Worm (Caenorhabditis elegans) whole organism, early embryonic: ENCODE measurements around the gene arrd-23.

Experiments used
- B0310.2 ChIP-seq: sonication (generic microtip); optimal IDR thresholded peaks from 2 replicates; lab custom pipeline; 2016; ENCODE audit warnings: mild to moderate bottlenecking, missing genetic modification characterization, missing compliant biosample characterization
- F13C5.2 ChIP-seq: sonication (generic microtip); optimal IDR thresholded peaks from 2 replicates; lab custom pipeline; 2017; ENCODE audit warnings: mild to moderate bottlenecking, missing genetic modification characterization, inconsistent platforms, missing compliant biosample characterization
- aly-1 ChIP-seq: sonication (generic microtip); optimal IDR thresholded peaks from 2 replicates; lab custom pipeline; 2016; ENCODE audit warnings: missing genetic modification characterization, missing compliant biosample characterization
- ama-1 ChIP-seq: fragments of 150-350 bp; optimal IDR thresholded peaks from 2 replicates; lab custom pipeline; 2014
- ceh-13 ChIP-seq: fragments of 200-800 bp; sonication (Bioruptor generic); optimal IDR thresholded peaks from 2 replicates; lab custom pipeline; 2018; ENCODE audit warnings: mild to moderate bottlenecking, missing genetic modification characterization, missing compliant biosample characterization
- ceh-36 ChIP-seq: sonication (generic microtip); optimal IDR thresholded peaks from 2 replicates; lab custom pipeline; 2016; ENCODE audit warnings: missing genetic modification characterization, inconsistent platforms, missing compliant biosample characterization
- ets-7 ChIP-seq: sonication (generic microtip); optimal IDR thresholded peaks from 2 replicates; lab custom pipeline; 2016; ENCODE audit warnings: missing genotype, missing genetic modification characterization, missing compliant biosample characterization
- flt-1 ChIP-seq: fragments of 200-800 bp; sonication (Bioruptor generic); IDR thresholded peaks from 2 replicates; pipeline ENCODE4 v1.3.6; 2022; ENCODE audit warnings: missing genetic modification characterization, missing compliant biosample characterization
- hmbx-1 ChIP-seq: sonication (generic microtip); optimal IDR thresholded peaks from 2 replicates; lab custom pipeline; 2016; ENCODE audit warnings: mild to moderate bottlenecking, missing genetic modification characterization, missing compliant biosample characterization
- hmg-4 ChIP-seq: fragments of 200-800 bp; sonication (Bioruptor generic); optimal IDR thresholded peaks from 2 replicates; lab custom pipeline; 2018; ENCODE audit warnings: mild to moderate bottlenecking, missing genetic modification characterization, missing compliant biosample characterization
- hnd-1 ChIP-seq: sonication (generic microtip); optimal IDR thresholded peaks from 2 replicates; lab custom pipeline; 2016; ENCODE audit warnings: missing genetic modification characterization, missing compliant biosample characterization
- pes-1 ChIP-seq: fragments of 200-800 bp; sonication (Bioruptor generic); IDR thresholded peaks from 2 replicates; pipeline ENCODE4 v1.3.6; 2022; ENCODE audit warnings: missing genetic modification reagents, missing genetic modification characterization, missing compliant biosample characterization
- scrt-1 ChIP-seq: fragments of 200-800 bp; sonication (Bioruptor generic); IDR thresholded peaks from 2 replicates; pipeline ENCODE4 v1.3.6; 2022; ENCODE audit warnings: missing genetic modification characterization, missing compliant biosample characterization
- sea-1 ChIP-seq: fragments of 200-800 bp; sonication (Bioruptor generic); conservative IDR thresholded peaks from 2 replicates; pipeline ENCODE4 v1.3.6; 2022; ENCODE audit warnings: missing genetic modification characterization, missing compliant biosample characterization
- tbx-11 ChIP-seq: fragments of 200-800 bp; sonication (Bioruptor generic); IDR thresholded peaks from 2 replicates; pipeline ENCODE4 v1.3.6; 2022; ENCODE audit warnings: missing genetic modification characterization, missing compliant biosample characterization
- tbx-37 ChIP-seq: fragments of 200-800 bp; sonication (Bioruptor generic); conservative IDR thresholded peaks from 2 replicates; pipeline ENCODE4 v1.3.6; 2022; ENCODE audit warnings: missing genetic modification reagents, missing genetic modification characterization, missing compliant biosample characterization
- tra-4 ChIP-seq: sonication (generic microtip); optimal IDR thresholded peaks from 2 replicates; lab custom pipeline; 2017; ENCODE audit warnings: missing genetic modification characterization, missing compliant biosample characterization

arrd-23 gene

ce11 chrX:4879998-4880397 lies 5.8 kb upstream of the arrd-23 start:
- TF ChIP-seq flt-1 (GFP tag; lab: Robert Waterston, UW) (no peak), sea-1 (no peak), tbx-11 (GFP tag; lab: Robert Waterston, UW) (no peak), tbx-37 (GFP tag; lab: Robert Waterston, UW) (no peak), ceh-36 (tag; lab: Kevin White, UChicago) (no peak), pes-1 (no peak), hnd-1 (no peak), ceh-13 (GFP tag; lab: Kevin White, UChicago) (no peak), hmbx-1 (no peak), scrt-1 (GFP tag; lab: Robert Waterston, UW) (no peak), ama-1 (no peak), B0310.2 (no peak), tra-4 (tag; lab: Kevin White, UChicago) (no peak), F13C5.2 (tag; lab: Kevin White, UChicago) (no peak), hmg-4 (no peak)

DNA sequence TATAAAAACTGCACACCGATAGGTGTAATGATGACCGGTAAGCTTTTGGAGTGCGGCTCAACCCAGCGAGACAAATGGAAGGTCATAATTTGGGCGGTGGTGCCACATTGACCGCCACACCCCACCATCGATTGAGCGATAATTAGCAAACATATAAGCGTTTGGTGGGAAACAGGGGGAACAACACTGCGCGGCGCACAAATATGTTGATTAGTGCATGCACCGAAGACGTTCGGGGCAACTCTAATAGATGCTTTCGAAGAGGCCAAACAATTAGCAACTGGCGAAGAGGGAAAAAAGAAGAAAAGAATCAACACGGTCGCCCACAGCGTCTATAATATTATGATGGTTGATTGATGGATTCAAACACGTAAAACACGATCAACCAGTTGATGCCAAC lies 4.4 kb upstream of the arrd-23 start:
- TF ChIP-seq B0310.2 (no peak), hmg-4 (peak; percentile 54), flt-1 (GFP tag; lab: Robert Waterston, UW) (no peak)

DNA sequence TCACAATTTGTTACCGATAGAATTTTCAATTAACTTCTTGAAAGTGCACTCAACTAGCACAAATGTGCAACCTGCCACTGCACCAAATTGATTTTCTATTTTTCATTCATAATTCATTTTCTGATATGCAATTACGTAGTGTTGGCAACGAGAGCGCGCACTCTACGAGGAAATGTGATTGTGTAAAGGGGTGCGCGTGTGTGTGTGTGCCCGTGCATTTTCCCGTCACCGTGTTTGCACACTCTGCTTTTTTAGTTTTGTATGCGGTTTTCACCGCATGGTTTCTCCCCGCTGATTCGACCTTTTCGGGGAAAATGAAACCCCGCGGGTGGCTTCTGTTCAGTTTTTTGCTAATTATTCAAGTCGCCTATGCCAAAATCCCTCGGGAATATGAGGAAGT lies 4.4 kb downstream of the arrd-23 start, which contains the start of gene T07F12.2:
T07F12.2 (plus strand) TSS at position 87 of the 400 bp plus-strand sequence.
- peak; percentile 34 for TF ChIP-seq F13C5.2 (tag; lab: Kevin White, UChicago)
- no peak for TF ChIP-seq ama-1
- peak; percentile 38 for TF ChIP-seq hmg-4

- TF ChIP-seq tbx-37 (GFP tag; lab: Robert Waterston, UW) (no peak), hmg-4 (no peak), flt-1 (GFP tag; lab: Robert Waterston, UW) (no peak), tbx-11 (GFP tag; lab: Robert Waterston, UW) (no peak), scrt-1 (GFP tag; lab: Robert Waterston, UW) (no peak), sea-1 (no peak), ceh-36 (tag; lab: Kevin White, UChicago) (no peak), hmbx-1 (no peak), ama-1 (no peak), ets-7 (tag; lab: Kevin White, UChicago) (no peak), F13C5.2 (tag; lab: Kevin White, UChicago) (no peak), B0310.2 (no peak)
Observed at ce11 chrX:4893623-4894105, 7.9 kb downstream of the arrd-23 start, which contains the start of gene T07F12.1. TSS of gene T07F12.1 (plus strand) at chrX:4894055.

- TF ChIP-seq ama-1 (no peak), flt-1 (GFP tag; lab: Robert Waterston, UW) (no peak), hnd-1 (no peak), tbx-37 (GFP tag; lab: Robert Waterston, UW) (no peak), sea-1 (no peak), scrt-1 (GFP tag; lab: Robert Waterston, UW) (no peak), hmg-4 (no peak), F13C5.2 (tag; lab: Kevin White, UChicago) (no peak)
Observed at ce11 chrX:4895223-4895622, 9.5 kb downstream of the arrd-23 start.

ce11 chrX:4899623-4900022 lies 13.9 kb downstream of the arrd-23 start:
- no peak for TF ChIP-seq flt-1 (GFP tag; lab: Robert Waterston, UW)
- peak; percentile 37 for TF ChIP-seq hmg-4

ce11 chrX:4900685-4901084 lies 14.9 kb downstream of the arrd-23 start, which contains the start of gene T07F12.4:
TSS of gene T07F12.4 (minus strand) at chrX:4900814.
- TF ChIP-seq tbx-11 (GFP tag; lab: Robert Waterston, UW) = no peak

ce11 chrX:4901974-4902373 lies 16.2 kb downstream of the arrd-23 start:
- TF ChIP-seq pes-1 = no peak
- TF ChIP-seq scrt-1 (GFP tag; lab: Robert Waterston, UW) = no peak
- no peak for TF ChIP-seq ceh-13 (GFP tag; lab: Kevin White, UChicago)
- TF ChIP-seq aly-1 = no peak
- TF ChIP-seq hmg-4 = no peak
- TF ChIP-seq tbx-37 (GFP tag; lab: Robert Waterston, UW) = no peak
- TF ChIP-seq tbx-11 (GFP tag; lab: Robert Waterston, UW) = no peak
- no peak for TF ChIP-seq B0310.2
- no peak for TF ChIP-seq hmbx-1
- no peak for TF ChIP-seq ceh-36 (tag; lab: Kevin White, UChicago)
- no peak for TF ChIP-seq hnd-1
- no peak for TF ChIP-seq tra-4 (tag; lab: Kevin White, UChicago)
- no peak for TF ChIP-seq flt-1 (GFP tag; lab: Robert Waterston, UW)
- no peak for TF ChIP-seq ets-7 (tag; lab: Kevin White, UChicago)
- TF ChIP-seq ama-1 = no peak
- TF ChIP-seq sea-1 = no peak
- TF ChIP-seq F13C5.2 (tag; lab: Kevin White, UChicago) = no peak

DNA sequence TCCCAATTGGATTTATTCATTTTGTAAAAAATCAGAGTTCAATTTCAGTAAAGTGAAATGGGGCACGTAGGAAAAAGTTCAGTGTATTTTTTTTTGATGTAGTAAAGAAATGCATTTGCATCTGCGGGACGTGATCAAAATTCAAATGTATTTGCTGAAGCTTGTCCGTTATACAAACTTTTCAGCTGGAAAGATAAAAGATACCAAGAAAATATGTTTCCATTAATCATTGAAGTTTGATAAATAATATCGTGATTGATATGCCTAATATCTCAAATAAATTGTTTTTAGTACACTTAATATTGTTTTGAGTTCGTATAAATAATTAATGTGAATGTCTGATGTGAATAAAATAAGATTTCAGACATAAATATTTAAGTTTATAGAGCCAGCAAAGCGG lies 16.6 kb downstream of the arrd-23 start:
- no peak for TF ChIP-seq sea-1
- no peak for TF ChIP-seq flt-1 (GFP tag; lab: Robert Waterston, UW)
- no peak for TF ChIP-seq ama-1
- TF ChIP-seq B0310.2 = no peak
- no peak for TF ChIP-seq ceh-13 (GFP tag; lab: Kevin White, UChicago)
- no peak for TF ChIP-seq aly-1
